Worm (Caenorhabditis elegans): ENCODE measurements around the gene C18H7.1.
A peak's percentile ranks its signal among the peaks of the same experiment; 100 is the strongest.

Gene C18H7.1

ce11 chrIV:639167-639566 lies 23.8 kb downstream of the C18H7.1 start:
- TF ChIP-seq vab-15 (tag; optimal IDR thresholded peaks at IDR 0.05) (no peak), pax-3 (tag; optimal IDR thresholded peaks at IDR 0.05) (peak; percentile 59), egl-13 (tag; optimal IDR thresholded peaks at IDR 0.05) (no peak), nhr-12 (tag; optimal IDR thresholded peaks at IDR 0.05) (no peak), isw-1 (GFP tag; IDR thresholded peaks at IDR 0.05) (no peak), ceh-88 (GFP tag; IDR thresholded peaks at IDR 0.05) (no peak), pag-3 (tag; optimal IDR thresholded peaks at IDR 0.05; ENCODE audit: borderline replicate concordance, insufficient read depth) (no peak), lin-14 (GFP tag; optimal IDR thresholded peaks at IDR 0.05) (peak; percentile 18), alr-1 (tag; optimal IDR thresholded peaks at IDR 0.05; ENCODE audit: borderline replicate concordance) (no peak), ama-1 (optimal IDR thresholded peaks at IDR 0.05) (no peak), sox-4 (tag; optimal IDR thresholded peaks at IDR 0.05) (no peak), unc-30 (tag; optimal IDR thresholded peaks at IDR 0.05) (no peak), mab-9 (GFP tag; IDR thresholded peaks at IDR 0.05) (no peak), skn-1 (tag; optimal IDR thresholded peaks at IDR 0.05) (no peak), nhr-77 (tag; optimal IDR thresholded peaks at IDR 0.05) (no peak), lin-13 (GFP tag; optimal IDR thresholded peaks at IDR 0.05) (no peak), grh-1 (GFP tag; IDR thresholded peaks at IDR 0.05) (no peak), dsc-1 (tag; optimal IDR thresholded peaks at IDR 0.05) (peak; percentile 33), blmp-1 (tag; optimal IDR thresholded peaks at IDR 0.05) (no peak), lir-3 (tag; optimal IDR thresholded peaks at IDR 0.05; ENCODE audit: poor library complexity) (no peak)

DNA sequence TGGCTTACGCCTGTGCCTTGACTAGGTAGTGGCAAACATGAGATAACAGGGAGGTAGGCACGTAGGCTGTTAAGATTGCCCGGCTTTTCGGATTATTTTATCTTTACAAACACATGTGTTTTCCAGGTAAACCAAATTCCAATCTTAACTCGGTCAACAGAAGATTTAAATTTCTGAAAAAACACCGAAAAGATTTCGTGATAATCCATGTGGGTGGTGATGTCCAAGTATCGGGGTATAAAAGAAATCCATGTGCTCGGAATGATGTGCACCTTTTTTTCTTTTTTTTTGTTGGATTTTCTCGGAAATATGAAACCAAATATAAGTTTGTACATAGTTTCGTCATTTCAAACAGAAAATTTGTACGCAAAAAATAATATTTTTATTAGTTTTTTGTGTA lies 28.1 kb downstream of the C18H7.1 start:
- peak; percentile 29 for TF ChIP-seq nhr-71 (tag; optimal IDR thresholded peaks at IDR 0.05)
- TF ChIP-seq sox-4 (tag; optimal IDR thresholded peaks at IDR 0.05): peak; percentile 62
- no peak for TF ChIP-seq zag-1 (tag; optimal IDR thresholded peaks at IDR 0.05)
- no peak for TF ChIP-seq ceh-88 (GFP tag; IDR thresholded peaks at IDR 0.05)
- TF ChIP-seq dsc-1 (tag; optimal IDR thresholded peaks at IDR 0.05): peak; percentile 87
- peak; percentile 27 for TF ChIP-seq pax-3 (tag; optimal IDR thresholded peaks at IDR 0.05)
- no peak for TF ChIP-seq tlp-1 (tag; optimal IDR thresholded peaks at IDR 0.05)
- TF ChIP-seq nhr-47 (tag; optimal IDR thresholded peaks at IDR 0.05): peak; percentile 28
- no peak for TF ChIP-seq lin-14 (GFP tag; optimal IDR thresholded peaks at IDR 0.05)

DNA sequence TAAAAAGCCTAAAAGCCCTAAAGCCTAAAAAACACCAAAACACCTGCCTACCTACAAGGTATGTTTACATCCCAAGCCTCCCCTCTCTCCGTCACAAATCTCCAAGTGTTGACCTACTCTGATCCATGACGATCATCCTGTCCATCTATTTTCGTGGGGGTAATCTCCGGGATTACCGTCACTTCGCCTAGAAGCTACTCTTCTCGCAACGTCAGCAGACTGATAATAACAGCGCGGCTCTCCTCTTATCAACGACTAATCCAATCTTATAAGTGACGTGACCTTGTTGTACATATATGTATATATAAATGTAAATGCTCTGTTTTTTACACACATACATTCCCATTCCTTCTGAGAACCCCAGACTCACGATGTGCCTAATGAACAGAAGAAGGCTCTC lies 33.0 kb downstream of the C18H7.1 start:
- TF ChIP-seq egl-13 (tag; optimal IDR thresholded peaks at IDR 0.05) (no peak), pax-3 (tag; optimal IDR thresholded peaks at IDR 0.05) (peak; percentile 39), fkh-8 (tag; optimal IDR thresholded peaks at IDR 0.05) (peak; percentile 59), ceh-8 (GFP tag; optimal IDR thresholded peaks at IDR 0.05) (no peak), dsc-1 (tag; optimal IDR thresholded peaks at IDR 0.05) (peak; percentile 78), nhr-47 (tag; optimal IDR thresholded peaks at IDR 0.05) (peak; percentile 18)

DNA sequence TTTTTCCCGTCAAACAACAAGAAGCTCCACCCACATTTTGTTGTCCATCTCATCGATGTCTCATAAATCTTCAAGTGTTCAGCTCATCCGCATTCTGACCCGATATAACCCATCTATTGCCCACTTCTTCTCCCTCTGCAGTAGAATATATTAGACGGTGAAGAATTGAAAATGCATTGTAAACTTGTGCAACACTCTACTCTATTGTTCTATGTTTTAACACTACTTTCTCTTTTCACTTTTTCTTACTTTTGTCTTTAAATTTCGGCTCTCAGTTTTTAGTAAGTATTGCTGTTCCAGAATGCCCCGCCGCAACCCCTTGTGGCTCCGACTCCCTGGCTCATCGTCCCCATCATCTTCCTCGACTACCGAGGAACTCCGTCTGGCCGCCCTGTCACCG lies 34.0 kb downstream of the C18H7.1 start, which contains the start of gene K11H12.9:
Gene K11H12.9, plus strand, starts transcription at position 301 of the 400 bp plus-strand sequence.
- TF ChIP-seq mdl-1 (tag; optimal IDR thresholded peaks at IDR 0.05): no peak
- TF ChIP-seq xbp-1 (tag; optimal IDR thresholded peaks at IDR 0.05): no peak
- no peak for TF ChIP-seq dsc-1 (tag; optimal IDR thresholded peaks at IDR 0.05)
- TF ChIP-seq efl-1 (optimal IDR thresholded peaks at IDR 0.05): no peak
- TF ChIP-seq efl-1 (GFP tag; optimal IDR thresholded peaks at IDR 0.05 in 1 of 2): peak in 1 of 2 experiments; percentile 41

DNA sequence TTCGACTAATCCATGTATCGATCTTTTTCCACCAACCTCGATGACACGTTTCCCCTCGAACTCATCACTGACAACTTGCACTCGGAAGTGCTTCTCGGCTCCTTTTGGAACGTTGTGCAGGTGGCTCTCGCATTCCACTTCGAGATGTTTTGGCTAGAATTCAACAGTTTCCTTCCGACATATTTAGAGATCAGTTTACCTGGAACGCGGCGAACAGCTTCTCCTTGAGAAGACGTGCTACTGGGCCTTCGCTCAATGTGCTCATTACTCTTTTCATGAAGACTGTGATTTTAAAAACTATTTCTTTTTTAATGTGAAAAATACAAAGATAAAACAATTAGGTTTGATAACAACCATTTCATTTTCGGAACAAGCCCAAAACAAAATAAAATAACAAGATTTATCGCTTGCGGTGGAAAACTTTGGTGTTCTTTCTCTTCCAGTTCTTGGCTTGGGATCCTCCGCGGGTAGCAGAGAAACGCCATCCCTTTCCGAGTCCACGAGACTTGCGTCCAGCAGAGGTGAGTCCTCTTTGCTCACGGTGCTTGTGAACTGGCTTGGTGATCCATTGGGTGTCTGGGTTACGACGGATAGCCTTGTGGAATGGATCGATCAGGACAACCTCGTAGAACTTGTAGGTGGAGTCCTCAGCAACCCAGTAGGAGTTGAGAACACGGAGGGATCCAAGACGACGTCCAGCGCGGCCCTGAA lies 37.9 kb downstream of the C18H7.1 start, which contains the start of gene K11H12.1:
Gene K11H12.1, minus strand, starts transcription at position 284 of the 711 bp plus-strand sequence.
- TF ChIP-seq efl-1 (optimal IDR thresholded peaks at IDR 0.05): no peak
- TF ChIP-seq efl-1 (GFP tag; optimal IDR thresholded peaks at IDR 0.05 in 1 of 2): peak in 1 of 2 experiments; percentile 63
- TF ChIP-seq lsy-2 (tag; optimal IDR thresholded peaks at IDR 0.05): peak in 1 of 2 experiments; percentile 46
- no peak for TF ChIP-seq nhr-76 (tag; optimal IDR thresholded peaks at IDR 0.05)
- TF ChIP-seq nhr-85 (tag): peak; percentile 37
